Fruit fly (Drosophila melanogaster): ENCODE data around the gene CG3168.

The CG3168 gene

DNA sequence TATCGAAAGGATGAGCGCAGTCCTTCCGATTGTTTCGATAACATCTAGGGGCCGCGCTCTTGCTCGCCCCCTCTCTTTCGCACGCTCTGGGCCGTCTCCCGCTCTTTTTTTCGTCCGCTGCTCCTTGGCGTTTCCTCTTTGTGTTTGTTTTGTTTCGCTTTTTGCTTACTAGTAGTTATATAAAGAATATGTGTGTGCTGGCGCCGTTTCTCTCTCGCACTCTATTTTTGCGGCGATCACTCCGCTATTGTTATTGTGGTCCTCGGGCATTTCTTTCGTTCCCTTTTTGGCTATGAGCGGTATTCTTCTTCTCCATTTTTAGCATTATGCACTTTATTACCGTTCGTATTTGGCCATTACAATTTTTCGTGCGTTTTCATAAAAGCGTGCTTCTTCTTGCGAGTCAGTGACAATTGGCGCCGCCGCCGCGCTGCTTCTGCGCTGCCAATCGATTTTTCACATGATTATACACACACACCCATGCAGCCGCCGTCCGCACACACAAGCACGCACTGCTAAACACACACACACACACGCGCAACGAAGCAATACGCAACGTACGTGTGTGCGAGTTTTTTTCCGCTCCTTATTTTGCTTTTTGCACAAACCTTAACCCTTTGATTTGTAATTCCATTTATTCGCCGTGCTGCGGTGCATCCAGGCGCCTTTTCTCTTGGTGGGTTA is 45.5 kb downstream of the CG3168 start (continued):
- TF ChIP-seq dm (GFP tag; optimal IDR thresholded peaks at IDR 0.05), result peak; percentile 26
- TF ChIP-seq NFAT (GFP tag; IDR thresholded peaks at IDR 0.05), result peak; percentile 72; the same call in 1 of the 2 replicates
- TF ChIP-seq Elba2 (GFP tag; optimal IDR thresholded peaks at IDR 0.05), result peak; percentile 37
- no peak for TF ChIP-seq Gug (GFP tag; IDR thresholded peaks at IDR 0.05)
- peak; percentile 42 for TF ChIP-seq Kr (GFP tag; optimal IDR thresholded peaks at IDR 0.05)
- TF ChIP-seq bbx (GFP tag; IDR thresholded peaks at IDR 0.05; ENCODE audit: partially characterized antibody), result 0 out of 2 replicates have a peak, but pooled peaks have one; percentile 6
- TF ChIP-seq MBD-R2 (GFP tag; IDR thresholded peaks at IDR 0.05), result peak; percentile 49; the same call in 1 of the 2 replicates
- TF ChIP-seq Pdp1 (GFP tag; optimal IDR thresholded peaks at IDR 0.05), result peak in 1 of 2 experiments; percentile 92
- TF ChIP-seq CG8478 (optimal IDR thresholded peaks at IDR 0.05), result peak; percentile 84
- TF ChIP-seq CG17186 (GFP tag; optimal IDR thresholded peaks at IDR 0.05), result peak; percentile 22
- peak; percentile 98 for TF ChIP-seq cg (GFP tag; optimal IDR thresholded peaks at IDR 0.05)
- no peak for TF ChIP-seq Dip3 (GFP tag; optimal IDR thresholded peaks at IDR 0.05)
- TF ChIP-seq CrebB (tag; optimal IDR thresholded peaks at IDR 0.05), result peak; percentile 42
- peak; percentile 5 for TF ChIP-seq exex (tag; optimal IDR thresholded peaks at IDR 0.05)
- TF ChIP-seq sug (tag; optimal IDR thresholded peaks at IDR 0.05), result peak; percentile 11
- TF ChIP-seq CG34422 (GFP tag; IDR thresholded peaks at IDR 0.05), result peak; percentile 51; the same call in 1 of the 3 replicates
- peak in 1 of 2 experiments; percentile 50 for TF ChIP-seq Trl (optimal IDR thresholded peaks at IDR 0.05)
- no peak for TF ChIP-seq Trl (GFP tag; optimal IDR thresholded peaks at IDR 0.05)
- peak; percentile 80 for TF ChIP-seq YL-1 (GFP tag; optimal IDR thresholded peaks at IDR 0.05)
- TF ChIP-seq CG10543 (GFP tag; optimal IDR thresholded peaks at IDR 0.05), result peak; percentile 58
- TF ChIP-seq HmgZ (tag; optimal IDR thresholded peaks at IDR 0.05), result peak; percentile 24
- TF ChIP-seq CG3281 (GFP tag; optimal IDR thresholded peaks at IDR 0.05), result no peak
- TF ChIP-seq pfk (GFP tag; optimal IDR thresholded peaks at IDR 0.05), result no peak
- peak; percentile 44 for TF ChIP-seq CG34376 (GFP tag; optimal IDR thresholded peaks at IDR 0.05)
- no peak for TF ChIP-seq Stat92E (GFP tag; optimal IDR thresholded peaks at IDR 0.05)
- TF ChIP-seq chinmo (GFP tag; IDR thresholded peaks at IDR 0.05; ENCODE audit: partially characterized antibody), result peak; percentile 43; the same call in 1 of the 4 replicates
- TF ChIP-seq CG11695 (GFP tag; IDR thresholded peaks at IDR 0.05), result no peak
- no peak for TF ChIP-seq rib (GFP tag; IDR thresholded peaks at IDR 0.05)
- peak; percentile 65 for TF ChIP-seq MESR4 (GFP tag; optimal IDR thresholded peaks at IDR 0.05)

DNA sequence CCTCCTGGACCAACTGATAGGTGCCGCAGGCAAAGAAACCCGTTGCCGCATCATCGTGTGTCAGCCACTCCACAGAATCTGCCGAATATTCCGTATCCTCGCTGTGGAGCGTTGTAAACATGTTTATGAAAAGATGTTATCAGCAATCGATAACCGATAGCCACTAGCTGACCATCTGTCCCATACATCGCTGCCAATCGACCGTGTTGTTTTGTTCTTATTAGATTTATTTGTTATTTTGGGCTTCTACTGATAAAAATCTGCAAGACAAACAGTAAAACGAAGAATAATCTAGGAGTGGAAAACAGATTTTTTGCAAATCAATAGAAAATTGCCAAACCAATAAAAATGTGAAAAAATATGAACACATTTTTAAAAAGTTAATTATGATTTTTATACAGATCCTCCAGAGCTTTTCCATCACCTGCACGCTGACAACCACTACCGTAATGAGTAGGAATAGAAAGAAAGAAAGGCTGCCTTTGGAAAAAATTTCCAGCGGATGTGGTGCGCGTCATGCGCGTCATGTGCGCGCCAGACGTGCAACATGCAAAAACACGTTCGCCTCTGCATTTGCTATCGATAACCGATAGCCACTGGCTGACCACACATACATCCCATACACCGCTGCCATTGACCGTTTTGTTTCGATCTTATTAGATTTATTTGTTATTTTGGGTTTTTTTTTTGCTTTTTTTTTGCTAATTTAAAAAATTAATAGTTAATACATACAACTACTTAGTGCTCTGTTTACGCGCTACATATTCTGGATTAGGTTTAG is 51.0 kb downstream of the CG3168 start, which contains the start of gene CG3184:
TSS of gene CG3184 (minus strand) at position 155 of the 781 bp plus-strand sequence.
- TF ChIP-seq E2f2 (GFP tag; IDR thresholded peaks at IDR 0.05), result 0 out of 2 replicates have a peak, but pooled peaks have one; percentile 22
- peak; percentile 37 for TF ChIP-seq Ets97D (GFP tag; optimal IDR thresholded peaks at IDR 0.05)
- TF ChIP-seq Doc3 (GFP tag; IDR thresholded peaks at IDR 0.05; ENCODE audit: partially characterized antibody), result 0 out of 3 replicates have a peak, but pooled peaks have one; percentile 33
- TF ChIP-seq prd (optimal IDR thresholded peaks at IDR 0.05), result no peak
- TF ChIP-seq prd (GFP tag; IDR thresholded peaks at IDR 0.05), result no peak
- TF ChIP-seq Dref (GFP tag; IDR thresholded peaks at IDR 0.05), result peak; percentile 59
- TF ChIP-seq CG6175 (GFP tag; IDR thresholded peaks at IDR 0.05), result no peak
- peak in 1 of 2 experiments; percentile 76 for TF ChIP-seq insv (GFP tag; optimal IDR thresholded peaks at IDR 0.05)
- TF ChIP-seq pzg (GFP tag; optimal IDR thresholded peaks at IDR 0.05), result peak; percentile 2
- peak; percentile 67 for TF ChIP-seq HLH4C (GFP tag; IDR thresholded peaks at IDR 0.05; ENCODE audit: partially characterized antibody)
- TF ChIP-seq zen2 (GFP tag; IDR thresholded peaks at IDR 0.05; ENCODE audit: partially characterized antibody), result 0 out of 3 replicates have a peak, but pooled peaks have one; percentile 24
- TF ChIP-seq knrl (GFP tag; IDR thresholded peaks at IDR 0.05; ENCODE audit: partially characterized antibody), result no peak
- TF ChIP-seq CG14860 (GFP tag; IDR thresholded peaks at IDR 0.05; ENCODE audit: partially characterized antibody), result peak; percentile 39; the same call in 2 of the 3 replicates
- no peak for TF ChIP-seq CTCF (GFP tag; optimal IDR thresholded peaks at IDR 0.05)
- peak; percentile 30 for TF ChIP-seq stwl (tag; optimal IDR thresholded peaks at IDR 0.05)
- peak; percentile 35; the same call in 1 of the 2 replicates for TF ChIP-seq amos (GFP tag; IDR thresholded peaks at IDR 0.05; ENCODE audit: partially characterized antibody)
- no peak for TF ChIP-seq CG4617 (GFP tag; optimal IDR thresholded peaks at IDR 0.05; ENCODE audit: borderline replicate concordance)
- peak; percentile 90 for TF ChIP-seq p53 (GFP tag; optimal IDR thresholded peaks at IDR 0.05)
- 0 out of 2 replicates have a peak, but pooled peaks have one; percentile 27 for TF ChIP-seq inv (GFP tag; IDR thresholded peaks at IDR 0.05; ENCODE audit: partially characterized antibody)

Data from whole organism, embryonic.